Fruit fly (Drosophila melanogaster) whole organism, prepupa: Measurements from ENCODE around the gene Amnionless.

ENCODE experiments used
- Blimp-1 ChIP-seq: fragments of 200-800 bp; sonication (Bioruptor generic); optimal IDR thresholded peaks from 3 replicates; lab custom pipeline; 2017; ENCODE audit warnings: missing biosample characterization, missing genetic modification characterization, mild to moderate bottlenecking, moderate library complexity, missing genetic modification reagents
- CG10631 ChIP-seq: fragments of 200-800 bp; sonication (Bioruptor generic); optimal IDR thresholded peaks from 2 replicates; lab custom pipeline; 2016; ENCODE audit warnings: missing biosample characterization, missing genetic modification characterization
- CG11294 ChIP-seq: fragments of 200-800 bp; sonication (Bioruptor generic); IDR thresholded peaks from 2 replicates; pipeline ENCODE4 v1.3.6; 2022; ENCODE audit warnings: missing biosample characterization, missing genetic modification characterization
- CG11762 ChIP-seq: fragments of 200-800 bp; sonication (Bioruptor generic); optimal IDR thresholded peaks from 3 replicates; lab custom pipeline; 2016; ENCODE audit warnings: missing biosample characterization, missing genetic modification characterization; ENCODE audit not compliant: insufficient read depth
- CG11902 ChIP-seq: fragments of 200-800 bp; sonication (Bioruptor generic); optimal IDR thresholded peaks from 3 replicates; lab custom pipeline; 2016; ENCODE audit warnings: missing biosample characterization, missing genetic modification characterization
- CG15336 ChIP-seq: fragments of 200-800 bp; sonication (Bioruptor generic); IDR thresholded peaks from 2 replicates; pipeline ENCODE4 v1.3.6; 2022; ENCODE audit warnings: missing biosample characterization, missing genetic modification characterization
- CG1621 ChIP-seq: fragments of 200-800 bp; sonication (Bioruptor generic); optimal IDR thresholded peaks from 3 replicates; lab custom pipeline; 2018; ENCODE audit warnings: missing biosample characterization, mild to moderate bottlenecking, missing genetic modification characterization
- CG16779 ChIP-seq: fragments of 200-800 bp; sonication (Bioruptor generic); optimal IDR thresholded peaks from 3 replicates; lab custom pipeline; 2017; ENCODE audit warnings: missing biosample characterization, mild to moderate bottlenecking, missing genetic modification characterization
- CG3032 ChIP-seq: fragments of 200-800 bp; optimal IDR thresholded peaks from 2 replicates; lab custom pipeline; 2019; ENCODE audit warnings: missing biosample characterization, mild to moderate bottlenecking, missing genetic modification characterization, moderate library complexity
- CG31627 ChIP-seq: fragments of 200-800 bp; sonication (Bioruptor generic); optimal IDR thresholded peaks from 3 replicates; lab custom pipeline; 2016; ENCODE audit warnings: missing biosample characterization, missing genetic modification characterization
- CG32006 ChIP-seq: fragments of 200-800 bp; sonication (Bioruptor generic); optimal IDR thresholded peaks from 3 replicates; lab custom pipeline; 2017; ENCODE audit warnings: missing biosample characterization, mild to moderate bottlenecking, missing genetic modification characterization
- CG34406 ChIP-seq: fragments of 200-800 bp; sonication (Bioruptor generic); optimal IDR thresholded peaks from 3 replicates; lab custom pipeline; 2016; ENCODE audit warnings: missing biosample characterization, missing genetic modification characterization
- CG3919 ChIP-seq: fragments of 200-800 bp; sonication (Bioruptor generic); optimal IDR thresholded peaks from 3 replicates; lab custom pipeline; 2016; ENCODE audit warnings: missing biosample characterization, missing genetic modification characterization
- CG4318 ChIP-seq: fragments of 200-800 bp; sonication (Bioruptor generic); optimal IDR thresholded peaks from 3 replicates; lab custom pipeline; 2017; ENCODE audit warnings: missing biosample characterization, mild to moderate bottlenecking, missing genetic modification characterization
- CG6163 ChIP-seq: fragments of 200-800 bp; sonication (Bioruptor generic); IDR thresholded peaks from 3 replicates; pipeline ENCODE4 v1.3.6; 2022; ENCODE audit warnings: missing biosample characterization, missing genetic modification characterization
- CG6276 ChIP-seq: fragments of 200-800 bp; sonication (Bioruptor generic); optimal IDR thresholded peaks from 2 replicates; lab custom pipeline; 2017; ENCODE audit warnings: missing biosample characterization, mild to moderate bottlenecking, missing genetic modification characterization
- CG7368 ChIP-seq: fragments of 200-800 bp; sonication (Bioruptor generic); optimal IDR thresholded peaks from 3 replicates; lab custom pipeline; 2016; ENCODE audit warnings: missing biosample characterization, missing genetic modification characterization
- CG8119 ChIP-seq: fragments of 200-800 bp; sonication (Bioruptor generic); IDR thresholded peaks from 3 replicates; pipeline ENCODE4 v1.3.6; 2022; ENCODE audit warnings: missing biosample characterization, missing genetic modification characterization
- CG8319 ChIP-seq: fragments of 200-800 bp; sonication (Bioruptor generic); optimal IDR thresholded peaks from 3 replicates; lab custom pipeline; 2016; ENCODE audit warnings: missing biosample characterization, missing genetic modification characterization
- CG9139 ChIP-seq: fragments of 200-800 bp; sonication (Bioruptor generic); optimal IDR thresholded peaks from 3 replicates; lab custom pipeline; 2017; ENCODE audit warnings: missing biosample characterization, mild to moderate bottlenecking, missing genetic modification characterization
- Eip75B ChIP-seq: fragments of 200-800 bp; sonication (Bioruptor generic); optimal IDR thresholded peaks from 3 replicates; lab custom pipeline; 2016; ENCODE audit warnings: missing biosample characterization, missing genetic modification characterization
- Eip78C ChIP-seq: fragments of 200-800 bp; sonication (Bioruptor generic); peaks from one replicate; lab custom pipeline; 2016; ENCODE audit warnings: missing biosample characterization, missing genetic modification characterization
- Eip93F ChIP-seq: fragments of 200-800 bp; sonication (Bioruptor generic); optimal IDR thresholded peaks from 2 replicates; lab custom pipeline; 2016; ENCODE audit warnings: missing biosample characterization, mild to moderate bottlenecking, missing genetic modification characterization
- Ets21C ChIP-seq: fragments of 200-800 bp; sonication (Bioruptor generic); optimal IDR thresholded peaks from 3 replicates; lab custom pipeline; 2016; ENCODE audit warnings: missing biosample characterization, missing genetic modification characterization
- Ets96B ChIP-seq: fragments of 200-800 bp; optimal IDR thresholded peaks from 2 replicates; lab custom pipeline; 2019; ENCODE audit warnings: missing biosample characterization, mild to moderate bottlenecking, missing genetic modification characterization, moderate library complexity
- Gug ChIP-seq: fragments of 200-800 bp; sonication (Bioruptor generic); IDR thresholded peaks from 2 replicates; pipeline ENCODE4 v1.3.6; 2022; ENCODE audit warnings: missing biosample characterization, missing genetic modification characterization
- Hr38 ChIP-seq: sonication (Bioruptor generic); optimal IDR thresholded peaks from 2 replicates; lab custom pipeline; 2016; ENCODE audit warnings: missing biosample characterization, missing genetic modification characterization
- Hr39 ChIP-seq: fragments of 200-800 bp; sonication (Bioruptor generic); optimal IDR thresholded peaks from 2 replicates; lab custom pipeline; 2016; ENCODE audit warnings: missing biosample characterization, missing genetic modification characterization
- Hr4 ChIP-seq: fragments of 200-800 bp; sonication (Bioruptor generic); optimal IDR thresholded peaks from 3 replicates; lab custom pipeline; 2016; ENCODE audit warnings: missing biosample characterization, missing genetic modification characterization
- Lpt ChIP-seq: fragments of 200-800 bp; sonication (Bioruptor generic); optimal IDR thresholded peaks from 3 replicates; lab custom pipeline; 2016; ENCODE audit warnings: missing biosample characterization, missing genetic modification characterization
- Met ChIP-seq: fragments of 200-800 bp; sonication (Bioruptor generic); optimal IDR thresholded peaks from 3 replicates; lab custom pipeline; 2016; ENCODE audit warnings: missing biosample characterization, missing genetic modification characterization
- OdsH ChIP-seq: fragments of 200-800 bp; sonication (Bioruptor generic); optimal IDR thresholded peaks from 3 replicates; lab custom pipeline; 2016; ENCODE audit warnings: missing biosample characterization, missing genetic modification characterization
- Smox ChIP-seq: fragments of 200-800 bp; sonication (Bioruptor generic); optimal IDR thresholded peaks from 3 replicates; lab custom pipeline; 2016; ENCODE audit warnings: missing biosample characterization, missing genetic modification characterization
- Sox102F ChIP-seq: fragments of 200-800 bp; sonication (Bioruptor generic); optimal IDR thresholded peaks from 2 replicates; lab custom pipeline; 2016; ENCODE audit warnings: missing biosample characterization, mild to moderate bottlenecking, missing genetic modification characterization
- Sox14 ChIP-seq: fragments of 200-800 bp; sonication (Bioruptor generic); optimal IDR thresholded peaks from 3 replicates; lab custom pipeline; 2016; ENCODE audit warnings: missing biosample characterization, missing genetic modification characterization
- Sox15 ChIP-seq: fragments of 200-800 bp; sonication (Bioruptor generic); optimal IDR thresholded peaks from 3 replicates; lab custom pipeline; 2016; ENCODE audit warnings: missing biosample characterization, missing genetic modification characterization
- achi ChIP-seq: fragments of 200-800 bp; sonication (Bioruptor generic); optimal IDR thresholded peaks from 3 replicates; lab custom pipeline; 2016; ENCODE audit warnings: missing biosample characterization, missing genetic modification characterization
- acj6 ChIP-seq: fragments of 200-800 bp; sonication (Bioruptor generic); optimal IDR thresholded peaks from 3 replicates; lab custom pipeline; 2016; ENCODE audit warnings: missing biosample characterization, missing genetic modification characterization
- cyc ChIP-seq: fragments of 200-800 bp; sonication (Bioruptor generic); optimal IDR thresholded peaks from 3 replicates; lab custom pipeline; 2016; ENCODE audit warnings: missing biosample characterization, missing genetic modification characterization
- dac ChIP-seq: fragments of 200-800 bp; sonication (Bioruptor generic); optimal IDR thresholded peaks from 2 replicates; lab custom pipeline; 2017; ENCODE audit warnings: missing biosample characterization, mild to moderate bottlenecking, missing genetic modification characterization
- dsx ChIP-seq: fragments of 200-800 bp; optimal IDR thresholded peaks from 3 replicates; lab custom pipeline; 2019; ENCODE audit warnings: missing biosample characterization, mild to moderate bottlenecking, missing genetic modification characterization, moderate library complexity; ENCODE audit not compliant: poor library complexity, severe bottlenecking
- eg ChIP-seq: fragments of 200-800 bp; sonication (Bioruptor generic); IDR thresholded peaks from 3 replicates; pipeline ENCODE4 v1.3.6; 2022; ENCODE audit warnings: missing biosample characterization, missing genetic modification characterization
- esn ChIP-seq: fragments of 200-800 bp; sonication (Bioruptor generic); optimal IDR thresholded peaks from 2 replicates; lab custom pipeline; 2016; ENCODE audit warnings: missing biosample characterization, mild to moderate bottlenecking, missing genetic modification characterization, moderate library complexity
- fd59A ChIP-seq: fragments of 200-800 bp; sonication (Bioruptor generic); optimal IDR thresholded peaks from 2 replicates; lab custom pipeline; 2017; ENCODE audit warnings: missing biosample characterization, mild to moderate bottlenecking, missing genetic modification characterization, missing genetic modification reagents
- fd85E ChIP-seq: fragments of 200-800 bp; sonication (Bioruptor generic); optimal IDR thresholded peaks from 3 replicates; lab custom pipeline; 2016; ENCODE audit warnings: missing biosample characterization, missing genetic modification characterization
- fkh ChIP-seq: fragments of 200-800 bp; sonication (Bioruptor generic); optimal IDR thresholded peaks from 3 replicates; lab custom pipeline; 2017; ENCODE audit warnings: missing biosample characterization, mild to moderate bottlenecking, missing genetic modification characterization, moderate library complexity
- lz ChIP-seq: fragments of 200-800 bp; sonication (Bioruptor generic); optimal IDR thresholded peaks from 3 replicates; lab custom pipeline; 2016; ENCODE audit warnings: missing biosample characterization, missing genetic modification characterization
- net ChIP-seq: fragments of 200-800 bp; sonication (Bioruptor generic); optimal IDR thresholded peaks from 3 replicates; lab custom pipeline; 2016; ENCODE audit warnings: missing biosample characterization, missing genetic modification characterization
- pdm3 ChIP-seq: fragments of 200-800 bp; sonication (Bioruptor generic); optimal IDR thresholded peaks from 3 replicates; lab custom pipeline; 2016; ENCODE audit warnings: missing biosample characterization, missing genetic modification characterization
- salr ChIP-seq, 2 experiments: fragments of 200-800 bp; sonication (Bioruptor generic); optimal IDR thresholded peaks; 3 replicates each; lab custom pipeline; 2016 to 2018; ENCODE audit warnings: missing biosample characterization in 2 of 2, missing genetic modification characterization in 2 of 2, mild to moderate bottlenecking in 1 of 2
- ss ChIP-seq, 2 experiments: fragments of 200-800 bp; sonication (Bioruptor generic); optimal IDR thresholded peaks; 2 replicates in 1 of 2; 3 replicates in 1 of 2; lab custom pipeline; 2017 to 2018; ENCODE audit warnings: mild to moderate bottlenecking in 2 of 2, missing biosample characterization in 2 of 2, missing genetic modification characterization in 2 of 2, moderate library complexity in 1 of 2
- svp ChIP-seq: fragments of 200-800 bp; sonication (Bioruptor generic); peaks from one replicate; lab custom pipeline; 2016; ENCODE audit warnings: missing biosample characterization, missing genetic modification characterization
- vri ChIP-seq: fragments of 200-800 bp; sonication (Bioruptor generic); optimal IDR thresholded peaks from 3 replicates; lab custom pipeline; 2016; ENCODE audit warnings: missing biosample characterization, mild to moderate bottlenecking, missing genetic modification characterization

The Amnionless gene

dm6 chr2L:305646-306045 is 16.7 kb upstream of the Amnionless start, which contains the start of gene Plc21C:
Gene Plc21C, plus strand, starts transcription at chr2L:305935.
- no peak for TF ChIP-seq Blimp-1 (GFP tag; lab: Kevin White, UChicago)
- peak; percentile 76 for TF ChIP-seq svp (GFP tag; lab: Kevin White, UChicago)
- TF ChIP-seq CG1621 (tag; lab: Kevin White, UChicago): no peak
- TF ChIP-seq Smox (GFP tag; lab: Kevin White, UChicago): peak; percentile 43
- TF ChIP-seq fd85E (GFP tag; lab: Kevin White, UChicago): no peak
- no peak for TF ChIP-seq CG15336 (GFP tag; lab: Robert Waterston, UW)
- no peak for TF ChIP-seq CG7368 (GFP tag; lab: Kevin White, UChicago)
- TF ChIP-seq salr (GFP tag; optimal IDR thresholded peaks at IDR 0.05; lab: Kevin White, UChicago): no peak
- peak; percentile 39 for TF ChIP-seq acj6
- TF ChIP-seq fkh (GFP tag; lab: Kevin White, UChicago): no peak
- no peak for TF ChIP-seq vri (GFP tag; lab: Kevin White, UChicago)
- no peak for TF ChIP-seq achi (GFP tag; lab: Kevin White, UChicago)
- TF ChIP-seq CG3032 (tag; lab: Kevin White, UChicago): peak; percentile 32
- TF ChIP-seq dac: no peak
- TF ChIP-seq CG11762: no peak
- no peak for TF ChIP-seq eg
- peak; percentile 34 for TF ChIP-seq CG10631 (GFP tag; lab: Kevin White, UChicago)
- TF ChIP-seq Ets96B (tag; lab: Kevin White, UChicago): peak; percentile 2
- no peak for TF ChIP-seq CG6276 (GFP tag; lab: Kevin White, UChicago)
- TF ChIP-seq Eip93F (GFP tag; lab: Kevin White, UChicago): peak; percentile 45
- TF ChIP-seq CG34406 (GFP tag; lab: Kevin White, UChicago): no peak
- no peak for TF ChIP-seq ss (GFP tag; optimal IDR thresholded peaks at IDR 0.05; lab: Kevin White, UChicago)
- peak; percentile 33 for TF ChIP-seq Sox102F (GFP tag; lab: Kevin White, UChicago)
- no peak for TF ChIP-seq CG6163 (GFP tag; lab: Robert Waterston, UW)
- peak; percentile 57 for TF ChIP-seq Eip75B (GFP tag; lab: Kevin White, UChicago)
- TF ChIP-seq esn (GFP tag; lab: Kevin White, UChicago): peak; percentile 51
- TF ChIP-seq Hr39 (GFP tag; lab: Kevin White, UChicago): peak; percentile 55
- TF ChIP-seq CG16779: peak; percentile 34
- TF ChIP-seq lz (GFP tag; lab: Kevin White, UChicago): peak; percentile 43
- no peak for TF ChIP-seq CG4318
- TF ChIP-seq CG11294 (GFP tag; lab: Robert Waterston, UW): no peak
- no peak for TF ChIP-seq CG8119
- TF ChIP-seq Met (GFP tag; lab: Kevin White, UChicago): peak; percentile 4
- no peak for TF ChIP-seq fd59A (GFP tag; lab: Kevin White, UChicago)
- peak; percentile 37 for TF ChIP-seq CG3919 (GFP tag; lab: Kevin White, UChicago)
- peak; percentile 40 for TF ChIP-seq Hr4
- TF ChIP-seq pdm3: no peak
- no peak for TF ChIP-seq CG9139
- no peak for TF ChIP-seq CG8319 (GFP tag; lab: Kevin White, UChicago)
- TF ChIP-seq net (GFP tag; lab: Kevin White, UChicago): no peak
- TF ChIP-seq Ets21C: peak; percentile 47
- peak; percentile 61 for TF ChIP-seq CG31627 (GFP tag; lab: Kevin White, UChicago)
- peak; percentile 41 for TF ChIP-seq cyc (GFP tag; lab: Kevin White, UChicago)
- TF ChIP-seq CG11902 (GFP tag; lab: Kevin White, UChicago): peak; percentile 2
- peak; percentile 77 for TF ChIP-seq Eip78C (GFP tag; lab: Kevin White, UChicago)
- no peak for TF ChIP-seq Hr38 (GFP tag; lab: Kevin White, UChicago)
- peak; percentile 29 for TF ChIP-seq OdsH (GFP tag; lab: Kevin White, UChicago)
- peak; percentile 2 for TF ChIP-seq Sox15 (GFP tag; lab: Kevin White, UChicago)
- no peak for TF ChIP-seq Gug (GFP tag; lab: Robert Waterston, UW)
- TF ChIP-seq dsx: peak; percentile 29
- peak; percentile 67 for TF ChIP-seq Sox14 (GFP tag; lab: Kevin White, UChicago)
- TF ChIP-seq Lpt (GFP tag; lab: Kevin White, UChicago): no peak
- TF ChIP-seq CG32006 (GFP tag; lab: Kevin White, UChicago): no peak
